Fruit fly (Drosophila melanogaster): ENCODE measurements around the gene CG14834.

CG14834 gene

DNA sequence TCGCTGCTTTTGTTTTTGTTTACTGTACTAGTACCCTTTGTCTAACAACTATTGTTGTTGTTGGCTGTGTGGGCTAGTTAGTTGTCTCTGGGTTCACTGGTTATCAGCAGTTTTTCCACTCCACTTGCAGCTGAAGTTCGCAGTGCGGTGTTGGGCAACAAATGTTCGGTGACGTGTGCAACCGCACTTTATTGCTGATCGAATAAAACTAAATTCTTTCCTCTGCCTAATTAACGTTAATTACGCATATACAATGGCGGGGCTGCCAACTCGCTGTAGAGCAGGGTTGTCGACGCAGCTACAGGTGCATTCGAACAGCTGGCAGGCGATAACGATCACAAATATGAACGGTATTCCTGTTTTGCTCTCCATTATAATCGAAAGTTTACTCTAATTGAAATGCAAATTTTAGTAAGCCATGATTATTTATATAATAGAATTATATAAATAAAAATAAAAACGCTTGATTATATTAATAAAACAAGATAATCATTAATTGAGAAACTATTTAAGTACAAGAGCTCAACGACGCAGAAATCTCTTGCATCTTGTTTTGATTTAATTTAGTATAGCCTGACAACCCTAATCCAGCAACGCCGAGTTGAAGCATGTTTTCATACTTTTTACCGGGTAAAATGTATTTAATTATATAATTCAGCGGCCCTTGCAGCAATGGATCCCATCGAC, 18.2 kb downstream of the CG14834 start, which contains the start of the genes mrva, CG42307 and mus312 (continued):
- TF ChIP-seq hkb (optimal IDR thresholded peaks at IDR 0.05): no peak
- peak; percentile 63; the same call in 1 of the 2 replicates for TF ChIP-seq hkb (GFP tag; IDR thresholded peaks at IDR 0.05)
- no peak for TF ChIP-seq hb (GFP tag; IDR thresholded peaks at IDR 0.05; ENCODE audit: partially characterized antibody)
- no peak for TF ChIP-seq NC2β (GFP tag; optimal IDR thresholded peaks at IDR 0.05)
- TF ChIP-seq Ets97D (GFP tag; optimal IDR thresholded peaks at IDR 0.05): peak; percentile 52
- TF ChIP-seq HLH54F (GFP tag; optimal IDR thresholded peaks at IDR 0.05): peak; percentile 49
- TF ChIP-seq CG18262 (tag; optimal IDR thresholded peaks at IDR 0.05): peak; percentile 92
- no peak for TF ChIP-seq Neu2 (GFP tag; optimal IDR thresholded peaks at IDR 0.05; ENCODE audit: borderline replicate concordance)
- TF ChIP-seq CG12104 (GFP tag; optimal IDR thresholded peaks at IDR 0.05): peak; percentile 86
- no peak for TF ChIP-seq CG16863 (GFP tag; optimal IDR thresholded peaks at IDR 0.05)
- TF ChIP-seq NK7.1 (GFP tag; optimal IDR thresholded peaks at IDR 0.05): no peak
- no peak for TF ChIP-seq CG3726 (GFP tag; IDR thresholded peaks at IDR 0.05)
- TF ChIP-seq CG32772 (GFP tag; IDR thresholded peaks at IDR 0.05): peak; percentile 82
- peak; percentile 63 for TF ChIP-seq wdn (GFP tag; IDR thresholded peaks at IDR 0.05)
- TF ChIP-seq Stat92E (GFP tag; optimal IDR thresholded peaks at IDR 0.05): peak in 1 of 3 experiments; percentile 36
- TF ChIP-seq CG4854 (GFP tag; optimal IDR thresholded peaks at IDR 0.05): no peak
- TF ChIP-seq dpn (GFP tag; optimal IDR thresholded peaks at IDR 0.05): peak; percentile 24 to 87
- peak; percentile 76 for TF ChIP-seq Aef1 (GFP tag; IDR thresholded peaks at IDR 0.05)
- peak; percentile 82 for TF ChIP-seq sob (GFP tag; IDR thresholded peaks at IDR 0.05)
- TF ChIP-seq nau (GFP tag; optimal IDR thresholded peaks at IDR 0.05): no peak
- peak; percentile 90 for TF ChIP-seq CG10979 (tag; optimal IDR thresholded peaks at IDR 0.05)
- peak; percentile 75 for TF ChIP-seq CG2120 (GFP tag; optimal IDR thresholded peaks at IDR 0.05)
- TF ChIP-seq danr (GFP tag; IDR thresholded peaks at IDR 0.05): peak; percentile 70; the same call in 1 of the 2 replicates
- TF ChIP-seq Side (GFP tag; optimal IDR thresholded peaks at IDR 0.05): peak; percentile 30
- no peak for TF ChIP-seq tx (GFP tag; optimal IDR thresholded peaks at IDR 0.05)
- TF ChIP-seq mam (GFP tag; optimal IDR thresholded peaks at IDR 0.05): peak; percentile 51
- TF ChIP-seq Asciz (GFP tag; optimal IDR thresholded peaks at IDR 0.05): no peak
- TF ChIP-seq CG16815 (GFP tag; optimal IDR thresholded peaks at IDR 0.05): peak; percentile 68
- peak; percentile 84 for TF ChIP-seq oc (tag; optimal IDR thresholded peaks at IDR 0.05)
- peak; percentile 82 for TF ChIP-seq otp (GFP tag; IDR thresholded peaks at IDR 0.05)
- peak; percentile 96 for TF ChIP-seq CG12659 (GFP tag; optimal IDR thresholded peaks at IDR 0.05)
- peak; percentile 41 for TF ChIP-seq vfl (GFP tag; optimal IDR thresholded peaks at IDR 0.05)
- peak; percentile 5 for TF ChIP-seq maf-S (GFP tag; optimal IDR thresholded peaks at IDR 0.05)
- peak; percentile 87 for TF ChIP-seq Xrp1 (GFP tag; IDR thresholded peaks at IDR 0.05)
- no peak for TF ChIP-seq inv (GFP tag; IDR thresholded peaks at IDR 0.05; ENCODE audit: partially characterized antibody)
- peak; percentile 69 for TF ChIP-seq CG31388 (GFP tag; optimal IDR thresholded peaks at IDR 0.05)
- peak; percentile 31 for TF ChIP-seq CG7987 (GFP tag; optimal IDR thresholded peaks at IDR 0.05)
- peak; percentile 93 for TF ChIP-seq CG18599 (GFP tag; optimal IDR thresholded peaks at IDR 0.05)
- peak; percentile 65 for TF ChIP-seq gt (GFP tag; IDR thresholded peaks at IDR 0.05)
- no peak for TF ChIP-seq prd (optimal IDR thresholded peaks at IDR 0.05)
- TF ChIP-seq prd (GFP tag; IDR thresholded peaks at IDR 0.05): peak; percentile 82
- TF ChIP-seq CG17328 (GFP tag; IDR thresholded peaks at IDR 0.05): peak; percentile 79
- TF ChIP-seq CG34376 (GFP tag; optimal IDR thresholded peaks at IDR 0.05): peak; percentile 48
- peak; percentile 70 for TF ChIP-seq Elba2 (GFP tag; optimal IDR thresholded peaks at IDR 0.05)
- TF ChIP-seq BtbVII (GFP tag; optimal IDR thresholded peaks at IDR 0.05): peak; percentile 86
- TF ChIP-seq H15 (GFP tag; IDR thresholded peaks at IDR 0.05): peak; percentile 77
- TF ChIP-seq Optix (GFP tag; IDR thresholded peaks at IDR 0.05): 0 out of 3 replicates have a peak, but pooled peaks have one; percentile 34
- TF ChIP-seq row (GFP tag; IDR thresholded peaks at IDR 0.05): peak; percentile 96
- peak; percentile 89 for TF ChIP-seq CG6765 (GFP tag; optimal IDR thresholded peaks at IDR 0.05)
- TF ChIP-seq Poxn (GFP tag; IDR thresholded peaks at IDR 0.05): peak; percentile 27; the same call in 1 of the 2 replicates
